Fruit fly (Drosophila melanogaster) whole organism, embryonic: ENCODE data around the gene simj.
A peak's percentile ranks its signal among the peaks of the same experiment; 100 is the strongest.

Experiments used
- Adf1 ChIP-seq: fragments of 200-800 bp; sonication (Bioruptor generic); IDR thresholded peaks from 2 replicates; pipeline ENCODE4 v1.3.6; 2022; ENCODE audit warnings: missing biosample characterization, missing genetic modification characterization
- Awh ChIP-seq: fragments of 200-800 bp; sonication (Bioruptor generic); IDR thresholded peaks from 2 replicates; pipeline ENCODE4, ENCODE4 v1.3.6; 2022; ENCODE audit warnings: missing biosample characterization, missing genetic modification characterization
- BEAF-32 ChIP-seq: fragments of 200-800 bp; sonication (Bioruptor generic); optimal IDR thresholded peaks from 3 replicates; lab custom pipeline; 2017; ENCODE audit warnings: missing biosample characterization, missing genetic modification characterization, mild to moderate bottlenecking, moderate library complexity, missing genetic modification reagents
- Bgb ChIP-seq: fragments of 200-800 bp; sonication (Bioruptor generic); IDR thresholded peaks from 2 replicates; pipeline ENCODE4 v1.3.6; 2022; ENCODE audit warnings: missing biosample characterization, missing genetic modification characterization; ENCODE audit not compliant: partially characterized antibody
- C15 ChIP-seq: fragments of 200-800 bp; sonication (Bioruptor generic); IDR thresholded peaks from 3 replicates; pipeline ENCODE4 v1.3.6; 2022; ENCODE audit warnings: missing biosample characterization, missing genetic modification characterization
- CG10274 ChIP-seq: fragments of 200-800 bp; sonication (Bioruptor generic); optimal IDR thresholded peaks from 3 replicates; lab custom pipeline; 2017; ENCODE audit warnings: missing biosample characterization, mild to moderate bottlenecking, missing genetic modification characterization
- CG12942 ChIP-seq: fragments of 200-800 bp; sonication (Bioruptor generic); optimal IDR thresholded peaks from 3 replicates; lab custom pipeline; 2016; ENCODE audit warnings: missing biosample characterization, missing genetic modification characterization
- CG13123 ChIP-seq: fragments of 200-800 bp; sonication (Bioruptor generic); optimal IDR thresholded peaks from 2 replicates; lab custom pipeline; 2016; ENCODE audit warnings: missing biosample characterization, missing genetic modification characterization
- CG14014 ChIP-seq: fragments of 200-800 bp; sonication (Bioruptor generic); IDR thresholded peaks from 2 replicates; pipeline ENCODE4 v1.3.6; 2022; ENCODE audit warnings: missing biosample characterization, missing genetic modification characterization
- CG14441 ChIP-seq: fragments of 200-800 bp; sonication (Bioruptor generic); IDR thresholded peaks from 2 replicates; pipeline ENCODE4 v1.3.6; 2022; ENCODE audit warnings: missing biosample characterization, missing genetic modification characterization
- CG14667 ChIP-seq: fragments of 200-800 bp; sonication (Bioruptor generic); IDR thresholded peaks from 2 replicates; pipeline ENCODE4 v1.3.6; 2022; ENCODE audit warnings: missing biosample characterization, missing genetic modification characterization
- CG1529 ChIP-seq: fragments of 200-800 bp; sonication (Bioruptor generic); optimal IDR thresholded peaks from 3 replicates; lab custom pipeline; 2018; ENCODE audit warnings: missing biosample characterization, missing genetic modification characterization
- CG1647 ChIP-seq: fragments of 200-800 bp; sonication (Bioruptor generic); optimal IDR thresholded peaks from 3 replicates; lab custom pipeline; 2016; ENCODE audit warnings: missing biosample characterization, missing genetic modification characterization
- CG18262 ChIP-seq: fragments of 200-800 bp; optimal IDR thresholded peaks from 3 replicates; lab custom pipeline; 2019; ENCODE audit warnings: missing biosample characterization, mild to moderate bottlenecking, missing genetic modification characterization, moderate library complexity
- CG30403 ChIP-seq: fragments of 200-800 bp; sonication (Bioruptor generic); optimal IDR thresholded peaks from 3 replicates; lab custom pipeline; 2016; ENCODE audit warnings: missing biosample characterization, missing genetic modification characterization
- CG31388 ChIP-seq: fragments of 200-800 bp; sonication (Bioruptor generic); optimal IDR thresholded peaks from 2 replicates; lab custom pipeline; 2016; ENCODE audit warnings: missing biosample characterization, missing genetic modification characterization
- CG9215 ChIP-seq: fragments of 200-800 bp; sonication (Bioruptor generic); IDR thresholded peaks from 2 replicates; pipeline ENCODE4 v1.3.6; 2022; ENCODE audit warnings: missing biosample characterization, missing genetic modification characterization
- CG9797 ChIP-seq: fragments of 200-800 bp; sonication (Bioruptor generic); optimal IDR thresholded peaks from 3 replicates; lab custom pipeline; 2018; ENCODE audit warnings: missing biosample characterization, mild to moderate bottlenecking, missing genetic modification characterization
- D19A ChIP-seq: fragments of 200-800 bp; optimal IDR thresholded peaks from 3 replicates; lab custom pipeline; 2019; ENCODE audit warnings: missing biosample characterization, mild to moderate bottlenecking, missing genetic modification characterization, moderate library complexity
- Dek ChIP-seq: fragments of 200-800 bp; sonication (Bioruptor generic); optimal IDR thresholded peaks from 3 replicates; lab custom pipeline; 2019; ENCODE audit warnings: missing biosample characterization, mild to moderate bottlenecking, missing genetic modification characterization, moderate library complexity
- Hey ChIP-seq: fragments of 200-800 bp; sonication (Bioruptor generic); optimal IDR thresholded peaks from 3 replicates; lab custom pipeline; 2018; ENCODE audit warnings: missing biosample characterization, mild to moderate bottlenecking, missing genetic modification characterization
- Hmr ChIP-seq: fragments of 200-800 bp; sonication (Bioruptor generic); optimal IDR thresholded peaks from 3 replicates; lab custom pipeline; 2017; ENCODE audit warnings: mild to moderate bottlenecking, missing biosample characterization, missing genetic modification reagents, missing genetic modification characterization
- Lim3 ChIP-seq: fragments of 200-800 bp; sonication (Bioruptor generic); IDR thresholded peaks from 2 replicates; pipeline ENCODE4 v1.3.6; 2022; ENCODE audit warnings: missing biosample characterization, missing genetic modification characterization
- MBD-R2 ChIP-seq: fragments of 200-800 bp; sonication (Bioruptor generic); IDR thresholded peaks from 2 replicates; pipeline ENCODE4 v1.3.6; 2022; ENCODE audit warnings: missing biosample characterization, missing genetic modification characterization
- MESR4 ChIP-seq: fragments of 200-800 bp; sonication (Bioruptor generic); optimal IDR thresholded peaks from 2 replicates; lab custom pipeline; 2018; ENCODE audit warnings: missing biosample characterization, mild to moderate bottlenecking, missing genetic modification characterization, moderate library complexity
- NK7.1 ChIP-seq: fragments of 200-800 bp; sonication (Bioruptor generic); optimal IDR thresholded peaks from 3 replicates; lab custom pipeline; 2016; ENCODE audit warnings: missing biosample characterization, missing genetic modification characterization
- Nf-YC ChIP-seq: fragments of 200-800 bp; optimal IDR thresholded peaks from 3 replicates; lab custom pipeline; 2019; ENCODE audit warnings: missing biosample characterization, mild to moderate bottlenecking, missing genetic modification characterization, moderate library complexity
- Oaz ChIP-seq: fragments of 200-800 bp; sonication (Bioruptor generic); IDR thresholded peaks from 2 replicates; pipeline ENCODE4 v1.3.6; 2022; ENCODE audit warnings: missing biosample characterization, missing genetic modification characterization
- Spps ChIP-seq: fragments of 200-800 bp; sonication (Bioruptor generic); optimal IDR thresholded peaks from 2 replicates; lab custom pipeline; 2018; ENCODE audit warnings: missing biosample characterization, mild to moderate bottlenecking, missing genetic modification characterization
- ara ChIP-seq: fragments of 200-800 bp; sonication (Bioruptor generic); IDR thresholded peaks from 2 replicates; pipeline ENCODE4 v1.3.6; 2022; ENCODE audit warnings: missing biosample characterization, missing genetic modification characterization
- bigmax ChIP-seq: fragments of 200-800 bp; sonication (Bioruptor generic); optimal IDR thresholded peaks from 2 replicates; lab custom pipeline; 2018; ENCODE audit warnings: missing biosample characterization, mild to moderate bottlenecking, missing genetic modification characterization
- bowl ChIP-seq: fragments of 200-800 bp; sonication (Bioruptor generic); IDR thresholded peaks from 2 replicates; pipeline ENCODE4 v1.3.6; 2022; ENCODE audit warnings: missing biosample characterization, missing genetic modification characterization
- cg ChIP-seq: fragments of 200-800 bp; sonication (Bioruptor generic); optimal IDR thresholded peaks from 3 replicates; lab custom pipeline; 2019; ENCODE audit warnings: missing biosample characterization, mild to moderate bottlenecking, missing genetic modification characterization, moderate library complexity
- crc ChIP-seq: fragments of 200-800 bp; sonication (Bioruptor generic); optimal IDR thresholded peaks from 2 replicates; lab custom pipeline; 2016; ENCODE audit warnings: missing biosample characterization, missing genetic modification characterization
- dmrt11E ChIP-seq: fragments of 200-800 bp; sonication (Bioruptor generic); optimal IDR thresholded peaks from 3 replicates; lab custom pipeline; 2018; ENCODE audit warnings: missing biosample characterization, mild to moderate bottlenecking, missing genetic modification characterization, moderate library complexity
- exex ChIP-seq: fragments of 200-800 bp; sonication (Bioruptor generic); optimal IDR thresholded peaks from 4 replicates; lab custom pipeline; 2018; ENCODE audit warnings: missing biosample characterization, mild to moderate bottlenecking, missing genetic modification characterization, moderate library complexity
- eyg ChIP-seq: fragments of 200-800 bp; sonication (Bioruptor generic); optimal IDR thresholded peaks from 3 replicates; lab custom pipeline; 2016; ENCODE audit warnings: missing biosample characterization, missing genetic modification characterization
- gsb ChIP-seq: fragments of 200-800 bp; sonication (Bioruptor generic); IDR thresholded peaks from 2 replicates; pipeline ENCODE4 v1.3.6; 2022; ENCODE audit warnings: missing biosample characterization, missing genetic modification characterization
- jigr1 ChIP-seq: fragments of 200-800 bp; sonication (Bioruptor generic); IDR thresholded peaks from 3 replicates; pipeline ENCODE4 v1.3.6; 2022; ENCODE audit warnings: missing biosample characterization, missing genetic modification characterization
- knrl ChIP-seq: fragments of 200-800 bp; sonication (Bioruptor generic); IDR thresholded peaks from 3 replicates; pipeline ENCODE4 v1.3.6; 2022; ENCODE audit warnings: missing biosample characterization, missing genetic modification characterization; ENCODE audit not compliant: partially characterized antibody
- lmd ChIP-seq: fragments of 200-800 bp; sonication (Bioruptor generic); IDR thresholded peaks from 2 replicates; pipeline ENCODE4 v1.3.6; 2022; ENCODE audit warnings: missing biosample characterization, missing genetic modification characterization
- mam ChIP-seq: fragments of 200-800 bp; sonication (Bioruptor generic); optimal IDR thresholded peaks from 3 replicates; lab custom pipeline; 2016; ENCODE audit warnings: missing biosample characterization, missing genetic modification characterization
- pfk ChIP-seq: fragments of 200-800 bp; sonication (Bioruptor generic); optimal IDR thresholded peaks from 2 replicates; lab custom pipeline; 2018; ENCODE audit warnings: missing biosample characterization, mild to moderate bottlenecking, missing genetic modification characterization, moderate library complexity
- prd ChIP-seq, 3 experiments: fragments of >200 bp in 2 of 3; fragments of 200-800 bp in 1 of 3; sonication (Bioruptor generic) in 1 of 3; optimal IDR thresholded peaks in 2 of 3; IDR thresholded peaks in 1 of 3; 2 replicates in 2 of 3; 3 replicates in 1 of 3; pipeline versions ENCODE4 v1.3.6 to Lab custom; 2017 to 2022; ENCODE audit warnings: missing biosample characterization in 1 of 3, missing genetic modification characterization in 1 of 3
- sens ChIP-seq: fragments of 200-800 bp; sonication (Bioruptor generic); peaks from one replicate; lab custom pipeline; 2016; ENCODE audit warnings: missing biosample characterization, missing genetic modification characterization
- sima ChIP-seq: fragments of 200-800 bp; sonication (Bioruptor generic); optimal IDR thresholded peaks from 2 replicates; lab custom pipeline; 2016; ENCODE audit warnings: missing biosample characterization, missing genetic modification characterization
- ssp ChIP-seq: fragments of 200-800 bp; sonication (Bioruptor generic); IDR thresholded peaks from 2 replicates; pipeline ENCODE4 v1.3.6; 2022; ENCODE audit warnings: missing biosample characterization, missing genetic modification characterization
- stc ChIP-seq: fragments of 200-800 bp; sonication (Bioruptor generic); IDR thresholded peaks from 2 replicates; pipeline ENCODE4 v1.3.6; 2022; ENCODE audit warnings: missing biosample characterization, missing genetic modification characterization
- vnd ChIP-seq: fragments of 200-800 bp; sonication (Bioruptor generic); IDR thresholded peaks from 3 replicates; pipeline ENCODE4 v1.3.6; 2022; ENCODE audit warnings: missing biosample characterization, missing genetic modification characterization; ENCODE audit not compliant: partially characterized antibody
- zen ChIP-seq: fragments of 200-800 bp; sonication (Bioruptor generic); optimal IDR thresholded peaks from 3 replicates; lab custom pipeline; 2018; ENCODE audit warnings: missing biosample characterization, mild to moderate bottlenecking, missing genetic modification characterization, moderate library complexity
- zfh2 ChIP-seq: fragments of 200-800 bp; sonication (Bioruptor generic); optimal IDR thresholded peaks from 2 replicates; lab custom pipeline; 2016; ENCODE audit warnings: missing biosample characterization, missing genetic modification characterization

The simj gene

dm6 chr3L:10737123-10737709 lies 72.7 kb downstream of the simj start (continued):
- TF ChIP-seq sens (peak; percentile 86), prd (optimal IDR thresholded peaks at IDR 0.05; lab: Kevin White, UChicago) (no peak), prd (GFP tag; IDR thresholded peaks at IDR 0.05; lab: Robert Waterston, UW) (no peak), D19A (peak; percentile 37), CG14667 (no peak), Spps (tag; lab: Kevin White, UChicago) (no peak), Nf-YC (tag; lab: Kevin White, UChicago) (peak; percentile 71), eyg (GFP tag; lab: Kevin White, UChicago) (no peak), CG30403 (GFP tag; lab: Kevin White, UChicago) (no peak), CG31388 (no peak), CG10274 (GFP tag; lab: Kevin White, UChicago) (no peak), crc (GFP tag; lab: Kevin White, UChicago) (no peak), bigmax (GFP tag; lab: Kevin White, UChicago) (no peak), CG14014 (GFP tag; lab: Robert Waterston, UW) (peak; percentile 23; the same call in 1 of the 2 replicates), Lim3 (no peak), CG1647 (GFP tag; lab: Kevin White, UChicago) (no peak), gsb (GFP tag; lab: Robert Waterston, UW) (no peak), C15 (GFP tag; lab: Robert Waterston, UW) (no peak), sima (GFP tag; lab: Kevin White, UChicago) (no peak), ssp (GFP tag; lab: Robert Waterston, UW) (no peak), cg (GFP tag; lab: Kevin White, UChicago) (peak; percentile 96), MESR4 (no peak), Adf1 (GFP tag; lab: Robert Waterston, UW) (peak; percentile 49), Awh (0 out of 2 replicates have a peak, but pooled peaks have one; percentile 26), zfh2 (GFP tag; lab: Kevin White, UChicago) (no peak), CG12942 (GFP tag; lab: Kevin White, UChicago) (no peak), CG9797 (GFP tag; lab: Kevin White, UChicago) (no peak), CG9215 (GFP tag; lab: Robert Waterston, UW) (no peak), knrl (GFP tag; lab: Robert Waterston, UW) (no peak), MBD-R2 (GFP tag; lab: Robert Waterston, UW) (no peak), Dek (tag; lab: Kevin White, UChicago) (no peak), dmrt11E (no peak), jigr1 (GFP tag; lab: Robert Waterston, UW) (no peak), ara (GFP tag; lab: Robert Waterston, UW) (no peak), CG18262 (tag; lab: Kevin White, UChicago) (peak; percentile 3), zen (tag; lab: Kevin White, UChicago) (no peak), vnd (GFP tag; lab: Robert Waterston, UW) (no peak), lmd (GFP tag; lab: Robert Waterston, UW) (no peak), mam (GFP tag; lab: Kevin White, UChicago) (no peak), Hmr (GFP tag; lab: Kevin White, UChicago) (peak; percentile 52), Bgb (GFP tag; lab: Robert Waterston, UW) (peak; percentile 41; the same call in 1 of the 2 replicates), CG14441 (peak; percentile 12; the same call in 1 of the 2 replicates), bowl (peak; percentile 63; the same call in 1 of the 2 replicates), Oaz (no peak), stc (GFP tag; lab: Robert Waterston, UW) (no peak), CG13123 (GFP tag; lab: Kevin White, UChicago) (no peak), CG1529 (GFP tag; lab: Kevin White, UChicago) (peak; percentile 2), exex (tag; lab: Kevin White, UChicago) (peak; percentile 89), NK7.1 (GFP tag; lab: Kevin White, UChicago) (no peak), BEAF-32 (GFP tag; lab: Kevin White, UChicago) (no peak), pfk (GFP tag; lab: Kevin White, UChicago) (peak; percentile 31), Hey (tag; lab: Kevin White, UChicago) (peak; percentile 66)
